Worm (Caenorhabditis elegans): ENCODE measurements around the gene F43E2.6.

F43E2.6 gene

DNA sequence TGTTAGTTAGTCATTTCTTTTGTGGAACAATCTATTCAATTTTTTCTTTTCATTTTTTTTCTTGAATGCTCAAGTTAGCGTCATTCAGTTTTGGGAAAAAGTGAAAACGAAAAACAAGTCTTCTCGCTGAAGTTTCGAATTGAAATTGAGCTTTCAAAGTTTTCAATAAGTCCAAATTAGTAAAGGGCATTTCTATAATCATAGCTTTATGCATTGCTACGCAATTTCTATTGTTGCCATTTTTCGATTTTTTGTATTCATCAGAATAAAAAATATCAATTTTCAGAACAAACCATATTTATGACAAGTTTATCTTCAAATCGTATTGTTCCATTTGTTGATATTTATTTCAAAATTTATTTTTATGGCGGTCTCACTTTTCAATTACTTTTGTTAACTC is 39.5 kb upstream of the F43E2.6 start, which contains the start of gene srd-55:
srd-55 (plus strand) TSS at position 301 of the 400 bp plus-strand sequence.
- TF ChIP-seq cey-2 (tag; optimal IDR thresholded peaks at IDR 0.05; ENCODE audit: borderline replicate concordance, insufficient read depth) (no peak), F26F4.8 (GFP tag; conservative IDR thresholded peaks at IDR 0.05) (no peak), zip-2 (tag; optimal IDR thresholded peaks at IDR 0.05) (no peak), ZK337.2 (GFP tag; IDR thresholded peaks at IDR 0.05) (no peak), madf-5 (GFP tag; IDR thresholded peaks at IDR 0.05) (no peak), T26A8.4 (GFP tag; IDR thresholded peaks at IDR 0.05) (no peak), lin-13 (GFP tag; optimal IDR thresholded peaks at IDR 0.05) (no peak), nhr-25 (tag; optimal IDR thresholded peaks at IDR 0.05; ENCODE audit: borderline replicate concordance, insufficient read depth) (no peak), lin-1 (GFP tag; IDR thresholded peaks at IDR 0.05) (no peak), ceh-28 (tag; optimal IDR thresholded peaks at IDR 0.05) (no peak), mxl-2 (GFP tag; conservative IDR thresholded peaks at IDR 0.05) (no peak)

DNA sequence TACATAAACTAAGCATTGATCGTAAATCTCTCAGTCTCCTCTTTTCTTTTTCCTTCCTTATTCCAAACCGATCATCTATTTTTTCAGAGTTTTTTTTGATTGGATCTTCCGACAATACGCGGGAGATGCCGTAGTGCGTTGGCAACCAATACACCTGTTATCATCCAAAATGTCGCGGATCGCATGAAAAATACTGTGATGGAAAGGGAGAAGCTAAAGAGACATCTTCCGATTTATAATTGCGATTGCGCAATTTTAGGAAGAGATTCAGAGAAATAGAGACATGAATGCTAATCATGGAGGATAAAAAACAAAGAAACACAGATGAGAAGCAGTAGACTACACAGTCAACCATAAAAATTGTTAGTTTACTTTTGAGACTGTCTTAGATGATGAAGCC is 37.8 kb upstream of the F43E2.6 start:
- TF ChIP-seq mep-1 (tag; optimal IDR thresholded peaks at IDR 0.05) (no peak), nhr-48 (tag; optimal IDR thresholded peaks at IDR 0.05) (peak; percentile 65), spr-1 (tag; optimal IDR thresholded peaks at IDR 0.05) (peak; percentile 15), ces-1 (GFP tag; optimal IDR thresholded peaks at IDR 0.05) (no peak), ceh-62 (tag; optimal IDR thresholded peaks at IDR 0.05) (no peak), hlh-11 (tag; optimal IDR thresholded peaks at IDR 0.05) (peak; percentile 48), nhr-42 (GFP tag; IDR thresholded peaks at IDR 0.05) (no peak)

- TF ChIP-seq D1046.2 (GFP tag; IDR thresholded peaks at IDR 0.05), result no peak
- no peak for TF ChIP-seq set-16 (GFP tag; IDR thresholded peaks at IDR 0.05)
- peak; percentile 56 for TF ChIP-seq nhr-28 (tag; optimal IDR thresholded peaks at IDR 0.05)
- 0 out of 4 replicates have a peak, but pooled peaks of 1 of the 2 experiments have one; percentile 37 for TF ChIP-seq madf-5 (GFP tag; IDR thresholded peaks at IDR 0.05)
- TF ChIP-seq hlh-11 (tag; optimal IDR thresholded peaks at IDR 0.05), result peak; percentile 46
- TF ChIP-seq zag-1 (tag; optimal IDR thresholded peaks at IDR 0.05), result no peak
- TF ChIP-seq cey-2 (tag; optimal IDR thresholded peaks at IDR 0.05; ENCODE audit: borderline replicate concordance, insufficient read depth), result peak; percentile 23
- TF ChIP-seq mdt-29 (GFP tag; IDR thresholded peaks at IDR 0.05), result no peak
- no peak for TF ChIP-seq jun-1 (tag; optimal IDR thresholded peaks at IDR 0.05)
- TF ChIP-seq nhr-25 (tag; optimal IDR thresholded peaks at IDR 0.05; ENCODE audit: borderline replicate concordance, insufficient read depth), result peak; percentile 69
- no peak for TF ChIP-seq fkh-10 (GFP tag; optimal IDR thresholded peaks at IDR 0.05)
- TF ChIP-seq nhr-6 (tag; optimal IDR thresholded peaks at IDR 0.05), result no peak
- TF ChIP-seq skn-1 (tag; optimal IDR thresholded peaks at IDR 0.05), result no peak
- no peak for TF ChIP-seq F37D6.2 (tag; optimal IDR thresholded peaks at IDR 0.05)
- peak; percentile 44 for TF ChIP-seq mep-1 (tag; optimal IDR thresholded peaks at IDR 0.05)
- TF ChIP-seq nhr-237 (tag; optimal IDR thresholded peaks at IDR 0.05), result no peak
- TF ChIP-seq mdl-1 (tag; optimal IDR thresholded peaks at IDR 0.05), result peak in 1 of 2 experiments; percentile 43
- no peak for TF ChIP-seq ceh-28 (tag; optimal IDR thresholded peaks at IDR 0.05)
- TF ChIP-seq unc-62 (GFP tag; optimal IDR thresholded peaks at IDR 0.05 in 1 of 2), result peak in 1 of 2 experiments; percentile 56
- no peak for TF ChIP-seq unc-62 (tag; optimal IDR thresholded peaks at IDR 0.05)
These were observed 36.6 kb upstream of the F43E2.6 start for ce11 chrII:7405262-7405661.

- no peak for TF ChIP-seq sdz-12 (GFP tag; optimal IDR thresholded peaks at IDR 0.05)
- TF ChIP-seq nhr-28 (tag; optimal IDR thresholded peaks at IDR 0.05), result no peak
- TF ChIP-seq vab-7 (GFP tag; IDR thresholded peaks at IDR 0.05), result no peak
- no peak for TF ChIP-seq nhr-76 (tag; optimal IDR thresholded peaks at IDR 0.05)
- TF ChIP-seq php-3 (GFP tag; IDR thresholded peaks at IDR 0.05), result no peak
- peak; percentile 52 for TF ChIP-seq nhr-25 (tag; optimal IDR thresholded peaks at IDR 0.05; ENCODE audit: borderline replicate concordance, insufficient read depth)
- TF ChIP-seq tag-97 (GFP tag; IDR thresholded peaks at IDR 0.05), result no peak
- no peak for TF ChIP-seq unc-130 (GFP tag; optimal IDR thresholded peaks at IDR 0.05)
- no peak for TF ChIP-seq ceh-32 (tag; optimal IDR thresholded peaks at IDR 0.05; ENCODE audit: poor library complexity)
- TF ChIP-seq zfp-2 (tag; optimal IDR thresholded peaks at IDR 0.05), result no peak
- no peak for TF ChIP-seq unc-39 (tag; optimal IDR thresholded peaks at IDR 0.05)
- TF ChIP-seq mep-1 (tag; optimal IDR thresholded peaks at IDR 0.05), result peak; percentile 1
- no peak for TF ChIP-seq aly-2 (tag; optimal IDR thresholded peaks at IDR 0.05)
- TF ChIP-seq nhr-48 (tag; optimal IDR thresholded peaks at IDR 0.05), result peak; percentile 8
- TF ChIP-seq hif-1 (tag; optimal IDR thresholded peaks at IDR 0.05), result no peak
- peak; percentile 51 for TF ChIP-seq hlh-30 (tag; optimal IDR thresholded peaks at IDR 0.05; ENCODE audit: insufficient read depth)
- TF ChIP-seq aha-1 (tag), result peak; percentile 73
- no peak for TF ChIP-seq Y105C5A.15 (GFP tag; IDR thresholded peaks at IDR 0.05)
- TF ChIP-seq Y5F2A.4 (GFP tag; optimal IDR thresholded peaks at IDR 0.05), result no peak
- peak; percentile 71 for TF ChIP-seq hlh-11 (tag; optimal IDR thresholded peaks at IDR 0.05)
These were observed 35.3 kb upstream of the F43E2.6 start for ce11 chrII:7404001-7404400.
